Worm (Caenorhabditis elegans) whole organism, mixed stage, embryonic: Measurements from ENCODE around the gene T14F9.2.

Experiments
- blmp-1 ChIP-seq: fragments of 150-350 bp; optimal IDR thresholded peaks from 2 replicates; lab custom pipeline; 2014; ENCODE audit warnings: missing biosample characterization, missing genetic modification characterization
- ceh-39 ChIP-seq: fragments of 150-350 bp; optimal IDR thresholded peaks from 2 replicates; lab custom pipeline; 2014; ENCODE audit warnings: missing biosample characterization, missing genetic modification characterization
- elt-3 ChIP-seq: fragments of 150-350 bp; optimal IDR thresholded peaks from 2 replicates; lab custom pipeline; 2014; ENCODE audit warnings: missing biosample characterization, missing genetic modification characterization
- ham-2 ChIP-seq: fragments of 200-800 bp; sonication (Bioruptor generic); optimal IDR thresholded peaks from 2 replicates; lab custom pipeline; 2018; ENCODE audit warnings: mild to moderate bottlenecking, missing genetic modification characterization, missing compliant biosample characterization
- lin-13 ChIP-seq: fragments of 150-350 bp; optimal IDR thresholded peaks from 2 replicates; lab custom pipeline; 2014; ENCODE audit warnings: missing biosample characterization, missing genetic modification characterization
- lin-32 ChIP-seq: fragments of 200-800 bp; sonication (Bioruptor generic); optimal IDR thresholded peaks from 2 replicates; lab custom pipeline; 2018; ENCODE audit warnings: mild to moderate bottlenecking, missing genetic modification characterization, missing compliant biosample characterization
- mls-2 ChIP-seq: sonication (generic microtip); optimal IDR thresholded peaks from 2 replicates; lab custom pipeline; 2016; ENCODE audit warnings: mild to moderate bottlenecking, missing genetic modification characterization, moderate library complexity, missing compliant biosample characterization
- nhr-12 ChIP-seq: fragments of 150-350 bp; optimal IDR thresholded peaks from 2 replicates; lab custom pipeline; 2014; ENCODE audit warnings: missing biosample characterization, missing genetic modification characterization
- nhr-28 ChIP-seq: fragments of 150-350 bp; optimal IDR thresholded peaks from 2 replicates; lab custom pipeline; 2014; ENCODE audit warnings: missing biosample characterization, missing genetic modification characterization
- pha-4 ChIP-seq: fragments of 150-350 bp; optimal IDR thresholded peaks from 2 replicates; lab custom pipeline; 2018; ENCODE audit warnings: missing biosample characterization, missing genetic modification reagents, missing genetic modification characterization
- sem-2 ChIP-seq: fragments of 200-800 bp; sonication (Bioruptor generic); optimal IDR thresholded peaks from 2 replicates; lab custom pipeline; 2018; ENCODE audit warnings: mild to moderate bottlenecking, missing genetic modification characterization, missing compliant biosample characterization
- snpc-4 ChIP-seq: fragments of 150-350 bp; optimal IDR thresholded peaks from 2 replicates; lab custom pipeline; 2014; ENCODE audit warnings: missing biosample characterization, missing genetic modification characterization
- unc-39 ChIP-seq: fragments of 150-350 bp; optimal IDR thresholded peaks from 2 replicates; lab custom pipeline; 2014; ENCODE audit warnings: missing biosample characterization, missing genetic modification characterization
- unc-62 ChIP-seq: fragments of 150-350 bp; optimal IDR thresholded peaks from 2 replicates; lab custom pipeline; 2014; ENCODE audit warnings: missing biosample characterization, missing genetic modification reagents, missing genetic modification characterization

DNA sequence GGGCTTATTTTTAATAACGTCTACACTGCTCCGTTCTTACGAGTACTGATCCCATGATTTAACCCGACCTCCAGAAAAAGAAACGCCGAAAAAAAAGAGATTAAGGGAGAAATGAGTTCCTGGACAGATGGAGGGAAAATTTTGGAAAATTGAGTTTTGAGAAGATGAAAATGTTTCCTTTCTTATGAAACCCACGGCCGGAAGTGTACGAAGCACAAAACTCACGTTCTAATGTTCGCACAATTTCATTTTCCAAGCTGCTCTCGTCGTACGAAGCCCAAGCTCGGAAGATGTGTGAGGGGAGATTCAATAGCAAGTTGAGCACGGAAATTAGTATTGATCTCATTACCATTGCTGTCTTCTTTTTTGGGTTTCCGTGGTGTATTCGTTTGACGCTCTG is 37.3 kb downstream of the T14F9.2 start:
- TF ChIP-seq blmp-1 (no peak), lin-32 (GFP tag; lab: Kevin White, UChicago) (no peak), nhr-28 (tag; lab: Kevin White, UChicago) (no peak), lin-13 (tag; lab: Kevin White, UChicago) (no peak), ham-2 (GFP tag; lab: Kevin White, UChicago) (no peak), pha-4 (no peak), unc-62 (GFP tag; lab: Kevin White, UChicago) (no peak), ceh-39 (tag; lab: Kevin White, UChicago) (no peak), snpc-4 (tag; lab: Kevin White, UChicago) (no peak), elt-3 (no peak), sem-2 (GFP tag; lab: Kevin White, UChicago) (no peak), mls-2 (tag; lab: Kevin White, UChicago) (no peak), unc-39 (no peak), nhr-12 (tag; lab: Kevin White, UChicago) (no peak)
